Fruit fly (Drosophila melanogaster) whole organism, embryonic: ENCODE results near the gene Polr3E.
A peak's percentile ranks its signal among the peaks of the same experiment; 100 is the strongest.

Source experiments
- Abd-B ChIP-seq: fragments of 200-800 bp; sonication (Bioruptor generic); optimal IDR thresholded peaks from 2 replicates; lab custom pipeline; 2018; ENCODE audit warnings: missing biosample characterization, mild to moderate bottlenecking, missing genetic modification characterization, moderate library complexity
- Awh ChIP-seq: fragments of 200-800 bp; sonication (Bioruptor generic); IDR thresholded peaks from 2 replicates; pipeline ENCODE4, ENCODE4 v1.3.6; 2022; ENCODE audit warnings: missing biosample characterization, missing genetic modification characterization
- B-H2 ChIP-seq: fragments of 200-800 bp; sonication (Bioruptor generic); optimal IDR thresholded peaks from 2 replicates; lab custom pipeline; 2018; ENCODE audit warnings: missing biosample characterization, mild to moderate bottlenecking, missing genetic modification characterization
- Blimp-1 ChIP-seq: fragments of 200-800 bp; sonication (Bioruptor generic); optimal IDR thresholded peaks from 3 replicates; lab custom pipeline; 2018; ENCODE audit warnings: missing biosample characterization, missing genetic modification characterization, mild to moderate bottlenecking, moderate library complexity, missing genetic modification reagents
- Bteb2 ChIP-seq: fragments of 200-800 bp; sonication (Bioruptor generic); optimal IDR thresholded peaks from 2 replicates; lab custom pipeline; 2016; ENCODE audit warnings: missing biosample characterization, missing genetic modification characterization
- CG1024 ChIP-seq: fragments of 200-800 bp; sonication (Bioruptor generic); IDR thresholded peaks from 2 replicates; pipeline ENCODE4 v1.3.6; 2022; ENCODE audit warnings: missing biosample characterization, missing genetic modification characterization
- CG10543 ChIP-seq: fragments of 200-800 bp; sonication (Bioruptor generic); optimal IDR thresholded peaks from 3 replicates; lab custom pipeline; 2017; ENCODE audit warnings: missing biosample characterization, mild to moderate bottlenecking, missing genetic modification characterization, moderate library complexity
- CG11093 ChIP-seq: fragments of 200-800 bp; sonication (Bioruptor generic); IDR thresholded peaks from 3 replicates; pipeline ENCODE4 v1.3.6; 2022; ENCODE audit warnings: missing biosample characterization, missing genetic modification characterization
- CG11456 ChIP-seq: fragments of 200-800 bp; sonication (Bioruptor generic); IDR thresholded peaks from 3 replicates; pipeline ENCODE4 v1.3.6; 2022; ENCODE audit warnings: missing biosample characterization, missing genetic modification characterization
- CG11504 ChIP-seq: fragments of 200-800 bp; sonication (Bioruptor generic); optimal IDR thresholded peaks from 3 replicates; lab custom pipeline; 2019; ENCODE audit warnings: missing biosample characterization, mild to moderate bottlenecking, missing genetic modification characterization, moderate library complexity
- CG12769 ChIP-seq: fragments of 200-800 bp; sonication (Bioruptor generic); optimal IDR thresholded peaks from 2 replicates; lab custom pipeline; 2019; ENCODE audit warnings: missing biosample characterization, mild to moderate bottlenecking, missing genetic modification characterization, moderate library complexity
- CG13296 ChIP-seq: fragments of 200-800 bp; sonication (Bioruptor generic); optimal IDR thresholded peaks from 3 replicates; lab custom pipeline; 2018; ENCODE audit warnings: missing biosample characterization, mild to moderate bottlenecking, missing genetic modification characterization
- CG14014 ChIP-seq: fragments of 200-800 bp; sonication (Bioruptor generic); IDR thresholded peaks from 2 replicates; pipeline ENCODE4 v1.3.6; 2022; ENCODE audit warnings: missing biosample characterization, missing genetic modification characterization
- CG14710 ChIP-seq: fragments of 200-800 bp; sonication (Bioruptor generic); optimal IDR thresholded peaks from 3 replicates; lab custom pipeline; 2019; ENCODE audit warnings: missing biosample characterization, mild to moderate bottlenecking, missing genetic modification characterization, moderate library complexity
- CG15073 ChIP-seq: fragments of 200-800 bp; sonication (Bioruptor generic); optimal IDR thresholded peaks from 2 replicates; lab custom pipeline; 2016; ENCODE audit warnings: missing biosample characterization, missing genetic modification characterization
- CG15269 ChIP-seq: fragments of 200-800 bp; sonication (Bioruptor generic); optimal IDR thresholded peaks from 2 replicates; lab custom pipeline; 2018; ENCODE audit warnings: missing biosample characterization, mild to moderate bottlenecking, missing genetic modification characterization, moderate library complexity
- CG18619 ChIP-seq: fragments of 200-800 bp; sonication (Bioruptor generic); optimal IDR thresholded peaks from 3 replicates; lab custom pipeline; 2017; ENCODE audit warnings: missing biosample characterization, mild to moderate bottlenecking, missing genetic modification characterization
- CG2120 ChIP-seq: fragments of 200-800 bp; sonication (Bioruptor generic); optimal IDR thresholded peaks from 3 replicates; lab custom pipeline; 2016; ENCODE audit warnings: missing biosample characterization, missing genetic modification characterization
- CG4424 ChIP-seq: fragments of 200-800 bp; sonication (Bioruptor generic); optimal IDR thresholded peaks from 3 replicates; lab custom pipeline; 2016; ENCODE audit warnings: missing biosample characterization, missing genetic modification characterization
- CG4730 ChIP-seq: fragments of 200-800 bp; sonication (Bioruptor generic); IDR thresholded peaks from 2 replicates; pipeline ENCODE4 v1.3.6; 2022; ENCODE audit warnings: missing biosample characterization, missing genetic modification characterization
- CG8290 ChIP-seq, 3 experiments: fragments of 200-800 bp; sonication (Bioruptor generic); optimal IDR thresholded peaks; 2 replicates each; lab custom pipeline; 2016 to 2019; ENCODE audit warnings: missing biosample characterization in 3 of 3, missing genetic modification characterization in 3 of 3, mild to moderate bottlenecking in 2 of 3, moderate library complexity in 1 of 3
- CG9609 ChIP-seq: fragments of 200-800 bp; sonication (Bioruptor generic); optimal IDR thresholded peaks from 3 replicates; lab custom pipeline; 2016; ENCODE audit warnings: missing biosample characterization, missing genetic modification characterization
- D19A ChIP-seq: fragments of 200-800 bp; optimal IDR thresholded peaks from 3 replicates; lab custom pipeline; 2019; ENCODE audit warnings: missing biosample characterization, mild to moderate bottlenecking, missing genetic modification characterization, moderate library complexity
- Fer1 ChIP-seq: fragments of 200-800 bp; sonication (Bioruptor generic); optimal IDR thresholded peaks from 2 replicates; lab custom pipeline; 2017; ENCODE audit warnings: missing biosample characterization, mild to moderate bottlenecking, missing genetic modification characterization
- HLH4C ChIP-seq: fragments of 200-800 bp; sonication (Bioruptor generic); IDR thresholded peaks from 3 replicates; pipeline ENCODE4 v1.3.6; 2022; ENCODE audit warnings: missing biosample characterization, missing genetic modification characterization; ENCODE audit not compliant: partially characterized antibody
- MTF-1 ChIP-seq: fragments of 200-800 bp; sonication (Bioruptor generic); optimal IDR thresholded peaks from 2 replicates; lab custom pipeline; 2018; ENCODE audit warnings: missing biosample characterization, mild to moderate bottlenecking, missing genetic modification characterization, borderline replicate concordance
- Med ChIP-seq: fragments of 200-800 bp; sonication (Bioruptor generic); peaks from one replicate; lab custom pipeline; 2016; ENCODE audit warnings: missing biosample characterization, missing genetic modification characterization, mild to moderate bottlenecking, inconsistent platforms, moderate library complexity
- Sox102F ChIP-seq: fragments of 200-800 bp; sonication (Bioruptor generic); optimal IDR thresholded peaks from 2 replicates; lab custom pipeline; 2018; ENCODE audit warnings: missing biosample characterization, mild to moderate bottlenecking, missing genetic modification characterization, moderate library complexity
- bbx ChIP-seq: fragments of 200-800 bp; sonication (Bioruptor generic); IDR thresholded peaks from 2 replicates; pipeline ENCODE4 v1.3.6; 2022; ENCODE audit warnings: missing biosample characterization, missing genetic modification characterization; ENCODE audit not compliant: partially characterized antibody
- chinmo ChIP-seq: fragments of 200-800 bp; sonication (Bioruptor generic); IDR thresholded peaks from 4 replicates; pipeline ENCODE4 v1.3.6; 2022; ENCODE audit warnings: missing biosample characterization, missing genetic modification characterization; ENCODE audit not compliant: partially characterized antibody
- croc ChIP-seq: fragments of 200-800 bp; sonication (Bioruptor generic); conservative IDR thresholded peaks from 3 replicates; pipeline ENCODE4 v1.3.6; 2022; ENCODE audit warnings: missing biosample characterization, missing genetic modification characterization
- crol ChIP-seq: fragments of 200-800 bp; sonication (Bioruptor generic); IDR thresholded peaks from 2 replicates; pipeline ENCODE4 v1.3.6; 2022; ENCODE audit warnings: missing biosample characterization, missing genetic modification characterization
- eve ChIP-seq, 2 experiments: fragments of >200 bp; optimal IDR thresholded peaks; 2 replicates each; lab custom pipeline; 2017; ENCODE audit warnings: missing biosample characterization in 2 of 2, missing genetic modification characterization in 2 of 2
- fd102C ChIP-seq: fragments of 200-800 bp; sonication (Bioruptor generic); optimal IDR thresholded peaks from 2 replicates; lab custom pipeline; 2018; ENCODE audit warnings: missing biosample characterization, mild to moderate bottlenecking, missing genetic modification characterization, moderate library complexity
- gem ChIP-seq: fragments of 200-800 bp; sonication (Bioruptor generic); optimal IDR thresholded peaks from 2 replicates; lab custom pipeline; 2019; ENCODE audit warnings: missing biosample characterization, mild to moderate bottlenecking, missing genetic modification characterization, moderate library complexity
- grn ChIP-seq: fragments of 200-800 bp; sonication (Bioruptor generic); optimal IDR thresholded peaks from 3 replicates; lab custom pipeline; 2017; ENCODE audit warnings: missing biosample characterization, missing genetic modification characterization
- gsb-n ChIP-seq: fragments of 200-800 bp; sonication (Bioruptor generic); optimal IDR thresholded peaks from 3 replicates; lab custom pipeline; 2018; ENCODE audit warnings: missing biosample characterization, mild to moderate bottlenecking, missing genetic modification characterization
- hb ChIP-seq: fragments of 200-800 bp; sonication (Bioruptor generic); IDR thresholded peaks from 3 replicates; pipeline ENCODE4 v1.3.6; 2022; ENCODE audit warnings: missing biosample characterization, missing genetic modification characterization; ENCODE audit not compliant: partially characterized antibody
- maf-S ChIP-seq: fragments of 200-800 bp; sonication (Bioruptor generic); optimal IDR thresholded peaks from 2 replicates; lab custom pipeline; 2016; ENCODE audit warnings: missing biosample characterization, missing genetic modification characterization
- oc ChIP-seq: fragments of 200-800 bp; sonication (Bioruptor generic); optimal IDR thresholded peaks from 2 replicates; lab custom pipeline; 2018; ENCODE audit warnings: missing biosample characterization, mild to moderate bottlenecking, missing genetic modification characterization, moderate library complexity
- phol ChIP-seq: fragments of 200-800 bp; sonication (Bioruptor generic); optimal IDR thresholded peaks from 3 replicates; lab custom pipeline; 2018; ENCODE audit warnings: missing biosample characterization, mild to moderate bottlenecking, missing genetic modification characterization, moderate library complexity
- row ChIP-seq: fragments of 200-800 bp; sonication (Bioruptor generic); IDR thresholded peaks from 3 replicates; pipeline ENCODE4 v1.3.6; 2022; ENCODE audit warnings: missing biosample characterization, missing genetic modification characterization
- sc ChIP-seq, 3 experiments: fragments of >200 bp in 2 of 3; fragments of 200-800 bp in 1 of 3; sonication (Bioruptor generic) in 1 of 3; optimal IDR thresholded peaks; 2 replicates in 2 of 3; 3 replicates in 1 of 3; lab custom pipeline; 2017; ENCODE audit warnings: mild to moderate bottlenecking in 1 of 3, missing biosample characterization in 1 of 3, missing genetic modification characterization in 1 of 3, missing genetic modification reagents in 1 of 3
- schlank ChIP-seq: fragments of 200-800 bp; sonication (Bioruptor generic); optimal IDR thresholded peaks from 2 replicates; lab custom pipeline; 2018; ENCODE audit warnings: missing biosample characterization, mild to moderate bottlenecking, missing genetic modification characterization
- sd ChIP-seq: fragments of 200-800 bp; sonication (Bioruptor generic); optimal IDR thresholded peaks from 3 replicates; lab custom pipeline; 2018; ENCODE audit warnings: missing biosample characterization, mild to moderate bottlenecking, missing genetic modification characterization, moderate library complexity
- seq ChIP-seq: fragments of 200-800 bp; sonication (Bioruptor generic); IDR thresholded peaks from 2 replicates; pipeline ENCODE4 v1.3.6; 2022; ENCODE audit warnings: missing biosample characterization, missing genetic modification characterization
- sima ChIP-seq: fragments of 200-800 bp; sonication (Bioruptor generic); optimal IDR thresholded peaks from 2 replicates; lab custom pipeline; 2016; ENCODE audit warnings: missing biosample characterization, missing genetic modification characterization

The Polr3E gene

DNA sequence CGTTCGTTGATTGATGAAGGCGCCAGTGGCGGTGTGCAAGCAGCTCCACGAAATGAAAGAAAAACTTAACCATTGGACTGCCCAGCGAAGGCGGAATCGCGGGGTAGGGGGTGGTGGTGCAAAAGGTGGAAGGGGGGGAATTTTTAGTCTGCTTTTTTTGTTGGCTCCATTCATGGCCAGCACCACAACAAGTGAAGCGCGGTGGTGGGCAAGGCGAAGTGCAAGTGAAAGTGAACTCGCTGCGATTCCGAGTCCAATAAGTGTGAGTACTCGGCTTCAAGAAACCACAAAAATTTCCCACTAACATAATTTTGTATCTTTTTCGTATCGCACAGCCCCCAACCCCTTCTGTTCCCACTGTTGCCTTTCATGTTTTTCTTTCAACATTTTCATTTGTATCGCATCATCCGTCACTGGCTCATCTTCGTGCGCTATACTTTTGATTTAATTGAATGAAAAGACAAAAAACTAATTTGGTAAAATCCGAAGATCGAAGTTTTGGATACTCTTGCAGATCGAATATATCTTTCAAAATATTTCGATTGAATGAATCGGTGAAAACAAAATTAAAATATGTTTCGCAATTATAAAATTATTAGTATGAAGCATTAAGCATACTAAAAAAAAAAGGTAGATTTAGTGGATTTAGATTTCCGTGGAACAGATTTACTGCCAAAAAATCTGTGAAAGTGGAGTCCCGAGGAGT lies 22.7 kb downstream of the Polr3E start (continued):
- TF ChIP-seq CG11504 (tag; lab: Kevin White, UChicago) = peak; percentile 3
- no peak for TF ChIP-seq CG2120
- TF ChIP-seq CG15073 = no peak
- TF ChIP-seq crol = peak; percentile 88
- 0 out of 2 replicates have a peak, but pooled peaks have one; percentile 32 for TF ChIP-seq seq (GFP tag; lab: Robert Waterston, UW)
- TF ChIP-seq croc = 0 out of 3 replicates have a peak, but pooled peaks have one; percentile 2
- no peak for TF ChIP-seq row (GFP tag; lab: Robert Waterston, UW)
- 0 out of 2 replicates have a peak, but pooled peaks have one; percentile 44 for TF ChIP-seq bbx (GFP tag; lab: Robert Waterston, UW)
- TF ChIP-seq CG4730 (GFP tag; lab: Robert Waterston, UW) = 0 out of 2 replicates have a peak, but pooled peaks have one; percentile 1
- no peak for TF ChIP-seq CG11093 (GFP tag; lab: Robert Waterston, UW)
- no peak for TF ChIP-seq CG18619
- TF ChIP-seq gem (tag; lab: Kevin White, UChicago) = peak; percentile 45
- TF ChIP-seq Sox102F (GFP tag; lab: Kevin White, UChicago) = peak; percentile 21
- peak; percentile 12 for TF ChIP-seq sd (tag; lab: Kevin White, UChicago)
- peak; percentile 41 for TF ChIP-seq CG10543
- no peak for TF ChIP-seq MTF-1
- peak; percentile 21 for TF ChIP-seq phol
- no peak for TF ChIP-seq hb (GFP tag; lab: Robert Waterston, UW)
- TF ChIP-seq CG14014 (GFP tag; lab: Robert Waterston, UW) = 0 out of 2 replicates have a peak, but pooled peaks have one; percentile 6
- peak; percentile 86 for TF ChIP-seq Blimp-1 (GFP tag; lab: Kevin White, UChicago)
- peak in 1 of 2 experiments; percentile 29 for TF ChIP-seq eve (GFP tag; optimal IDR thresholded peaks at IDR 0.05; lab: Kevin White, UChicago)

DNA sequence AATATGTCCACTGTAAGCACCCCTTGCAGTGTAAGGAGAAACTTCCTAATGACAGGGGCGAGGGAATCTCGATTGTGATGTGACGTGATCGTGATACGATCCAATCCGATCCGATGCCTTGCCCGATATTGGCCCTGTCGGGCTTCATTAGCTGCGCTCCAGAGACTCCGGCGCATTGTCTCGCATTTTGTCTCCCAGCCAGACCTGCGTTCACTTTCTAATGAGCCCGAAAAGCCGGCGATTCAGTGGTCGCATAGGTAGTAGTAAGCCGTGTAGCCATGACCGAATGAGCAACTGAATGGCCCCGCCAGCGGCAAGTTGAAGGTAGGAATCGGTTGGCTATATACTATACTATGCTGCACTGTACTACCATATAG lies 23.3 kb downstream of the Polr3E start:
- TF ChIP-seq oc (tag; lab: Kevin White, UChicago) (peak; percentile 75), Blimp-1 (GFP tag; lab: Kevin White, UChicago) (peak; percentile 74), CG1024 (no peak), grn (peak; percentile 69), Med (peak; percentile 58), gsb-n (tag; lab: Kevin White, UChicago) (peak; percentile 11), sc (optimal IDR thresholded peaks at IDR 0.05; lab: Kevin White, UChicago) (no peak), sc (GFP tag; optimal IDR thresholded peaks at IDR 0.05; lab: Kevin White, UChicago) (no peak), CG4424 (GFP tag; lab: Kevin White, UChicago) (no peak), D19A (tag; lab: Kevin White, UChicago) (peak; percentile 0), Awh (GFP tag; lab: Robert Waterston, UW) (peak; percentile 59), HLH4C (GFP tag; lab: Robert Waterston, UW) (no peak), sima (no peak), chinmo (GFP tag; lab: Robert Waterston, UW) (0 out of 4 replicates have a peak, but pooled peaks have one; percentile 39), CG12769 (tag; lab: Kevin White, UChicago) (peak; percentile 59), Bteb2 (GFP tag; lab: Kevin White, UChicago) (no peak)

DNA sequence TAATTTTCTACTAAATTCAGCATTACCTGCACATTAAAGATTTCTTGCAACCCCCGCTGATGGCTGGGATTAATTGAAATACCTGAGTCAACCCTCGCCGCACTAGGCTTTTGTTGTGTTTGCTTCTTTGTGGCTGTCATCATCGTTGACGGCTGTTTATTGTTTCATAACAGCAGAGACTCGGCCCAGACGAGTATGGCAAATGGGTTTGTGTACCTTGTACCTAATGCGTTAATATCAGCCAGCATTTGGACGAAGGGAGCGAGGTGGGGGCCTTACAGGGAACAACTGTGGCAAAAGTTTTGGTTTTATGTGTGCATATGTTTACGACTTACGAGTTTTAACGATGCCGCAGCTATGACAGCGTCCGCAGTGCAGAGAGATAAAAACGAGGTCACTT lies 24.2 kb downstream of the Polr3E start:
- TF ChIP-seq B-H2 (GFP tag; lab: Kevin White, UChicago) (peak; percentile 8), Abd-B (GFP tag; lab: Kevin White, UChicago) (peak; percentile 62), CG13296 (GFP tag; lab: Kevin White, UChicago) (peak; percentile 14), maf-S (GFP tag; lab: Kevin White, UChicago) (peak; percentile 3), Fer1 (GFP tag; lab: Kevin White, UChicago) (peak; percentile 13), CG8290 (GFP tag; optimal IDR thresholded peaks at IDR 0.05; lab: Kevin White, UChicago) (no peak), CG8290 (tag; optimal IDR thresholded peaks at IDR 0.05; lab: Kevin White, UChicago) (peak in 1 of 2 experiments; percentile 45), CG14710 (tag; lab: Kevin White, UChicago) (no peak), fd102C (GFP tag; lab: Kevin White, UChicago) (no peak), schlank (tag; lab: Kevin White, UChicago) (peak; percentile 14), CG15269 (peak; percentile 59), CG11456 (GFP tag; lab: Robert Waterston, UW) (peak; percentile 65; the same call in 2 of the 3 replicates), CG9609 (GFP tag; lab: Kevin White, UChicago) (no peak)
